Fruit fly (Drosophila melanogaster) Kc167 (cell line): ENCODE data around the gene CG45263.

ENCODE experiments used
- Sin3A ChIP-seq: fragments of >200 bp; optimal IDR thresholded peaks from 2 replicates; lab custom pipeline; 2018; ENCODE audit warnings: missing external identifiers
- insv ChIP-seq: fragments of >200 bp; optimal IDR thresholded peaks from 3 replicates; lab custom pipeline; 2018; ENCODE audit warnings: missing external identifiers
- ttk ChIP-seq: sonication (Bioruptor generic); optimal IDR thresholded peaks from 2 replicates; lab custom pipeline; 2017; ENCODE audit warnings: missing external identifiers

- TF ChIP-seq Sin3A, result no peak
- no peak for TF ChIP-seq ttk (lab: Kevin White, UChicago)
- TF ChIP-seq insv (lab: Kevin White, UChicago), result no peak
These were observed 35.5 kb upstream of the CG45263 start, which contains the start of gene Or85c for dm6 chr3R:8512922-8513321.
